Worm (Caenorhabditis elegans) whole organism, L4 larva: ENCODE measurements around the gene nspc-20.

Source experiments
- F26F4.8 ChIP-seq: fragments of 200-800 bp; sonication (Bioruptor generic); conservative IDR thresholded peaks from 2 replicates; pipeline ENCODE4 v1.3.6; 2022; ENCODE audit warnings: missing genetic modification characterization, missing compliant biosample characterization
- ceh-32 ChIP-seq: sonication (generic microtip); optimal IDR thresholded peaks from 2 replicates; lab custom pipeline; 2016; ENCODE audit warnings: mild to moderate bottlenecking, missing genetic modification characterization, missing compliant biosample characterization; ENCODE audit not compliant: poor library complexity
- dve-1 ChIP-seq: sonication (generic microtip); optimal IDR thresholded peaks from 2 replicates; lab custom pipeline; 2017; ENCODE audit warnings: antibody characterized with exemption, mild to moderate bottlenecking, missing genetic modification characterization, missing compliant biosample characterization; ENCODE audit not compliant: insufficient read depth
- jun-1 ChIP-seq: fragments of 150-350 bp; optimal IDR thresholded peaks from 2 replicates; lab custom pipeline; 2014; ENCODE audit warnings: missing biosample characterization, missing genetic modification reagents, missing genetic modification characterization
- mxl-2 ChIP-seq: fragments of 200-800 bp; sonication (Bioruptor generic); conservative IDR thresholded peaks from 2 replicates; pipeline ENCODE4 v1.3.6; 2022; ENCODE audit warnings: missing genetic modification reagents, missing genetic modification characterization, missing compliant biosample characterization
- nhr-28 ChIP-seq: fragments of 150-350 bp; optimal IDR thresholded peaks from 2 replicates; lab custom pipeline; 2014; ENCODE audit warnings: missing biosample characterization, missing genetic modification characterization
- nhr-48 ChIP-seq: sonication (generic microtip); optimal IDR thresholded peaks from 2 replicates; lab custom pipeline; 2016; ENCODE audit warnings: mild to moderate bottlenecking, missing genetic modification characterization, missing compliant biosample characterization
- nhr-77 ChIP-seq: fragments of 150-350 bp; optimal IDR thresholded peaks from 2 replicates; lab custom pipeline; 2014; ENCODE audit warnings: missing biosample characterization, missing genetic modification characterization
- pqm-1 ChIP-seq: sonication (generic microtip); optimal IDR thresholded peaks from 2 replicates; lab custom pipeline; 2017; ENCODE audit warnings: missing biosample characterization, missing genetic modification characterization
- unc-130 ChIP-seq: sonication (generic microtip); optimal IDR thresholded peaks from 2 replicates; lab custom pipeline; 2016; ENCODE audit warnings: missing genetic modification reagents, missing genetic modification characterization, missing compliant biosample characterization
- unc-62 ChIP-seq, 3 experiments: fragments of 150-350 bp in 1 of 3; sonication (generic microtip); optimal IDR thresholded peaks in 2 of 3; peaks in 1 of 3; 1 replicate in 1 of 3; 2 replicates in 2 of 3; lab custom pipeline; 2014 to 2017; ENCODE audit warnings: missing biosample characterization in 3 of 3, missing genetic modification characterization in 3 of 3, missing genetic modification reagents in 3 of 3, missing genotype in 1 of 3
- zag-1 ChIP-seq: fragments of 150-350 bp; optimal IDR thresholded peaks from 2 replicates; lab custom pipeline; 2014; ENCODE audit warnings: missing biosample characterization, missing genetic modification characterization

ce11 chrX:14537625-14538024 lies 7.6 kb upstream of the nspc-20 start:
- TF ChIP-seq dve-1 (peak; percentile 22), unc-62 (GFP tag; optimal IDR thresholded peaks at IDR 0.05 in 1 of 2; lab: Kevin White, UChicago) (no peak), unc-62 (tag; optimal IDR thresholded peaks at IDR 0.05; lab: Kevin White, UChicago) (no peak), zag-1 (tag; lab: Kevin White, UChicago) (no peak), mxl-2 (GFP tag; lab: Robert Waterston, UW) (no peak), ceh-32 (tag; lab: Kevin White, UChicago) (no peak), F26F4.8 (GFP tag; lab: Robert Waterston, UW) (no peak), pqm-1 (tag; lab: Kevin White, UChicago) (peak; percentile 38), unc-130 (no peak), nhr-28 (tag; lab: Kevin White, UChicago) (peak; percentile 82), nhr-77 (peak; percentile 59), jun-1 (tag; lab: Kevin White, UChicago) (no peak), nhr-48 (tag; lab: Kevin White, UChicago) (no peak)
